ENCODE assay signal across 1 fruit fly cellular context in genomic region chr3R:4961946-4962345, dm6.
TF ChIP-seq lines count a peak whose summit lies in the region.

No protein-coding gene starts in this region.

TF ChIP-seq in whole organism, embryonic, 481 proteins besides CTCF, POLR2A, EP300 and RAD21 (continued from another document):
- TF ChIP-seq Poxn (GFP tag; IDR thresholded peaks at IDR 0.05; lab: Robert Waterston, UW) = no peak
- TF ChIP-seq CG10267 (tag; optimal IDR thresholded peaks at IDR 0.05; lab: Kevin White, UChicago) = no peak
- no peak for TF ChIP-seq HmgZ (tag; optimal IDR thresholded peaks at IDR 0.05; lab: Kevin White, UChicago)
- no peak for TF ChIP-seq CG6254 (GFP tag; optimal IDR thresholded peaks at IDR 0.05; lab: Kevin White, UChicago)
- TF ChIP-seq pb (GFP tag; optimal IDR thresholded peaks at IDR 0.05; lab: Kevin White, UChicago) = no peak
- no peak for TF ChIP-seq gsb (GFP tag; IDR thresholded peaks at IDR 0.05; lab: Robert Waterston, UW)
- TF ChIP-seq pzg (GFP tag; optimal IDR thresholded peaks at IDR 0.05; lab: Kevin White, UChicago) = no peak
